Worm (Caenorhabditis elegans) whole organism, L1 larva: ENCODE data around the gene C18H2.5.
A peak's percentile ranks its signal among the peaks of the same experiment; 100 is the strongest.

Experiments
- C04F5.9 ChIP-seq: sonication (generic microtip); optimal IDR thresholded peaks from 2 replicates; lab custom pipeline; 2016; ENCODE audit warnings: missing genetic modification characterization, missing compliant biosample characterization
- C16A3.4 ChIP-seq: fragments of 150-350 bp; optimal IDR thresholded peaks from 2 replicates; lab custom pipeline; 2014; ENCODE audit warnings: missing biosample characterization, missing genetic modification characterization
- C34B4.2 ChIP-seq: sonication (generic microtip); optimal IDR thresholded peaks from 2 replicates; lab custom pipeline; 2017; ENCODE audit warnings: mild to moderate bottlenecking, missing genetic modification characterization, missing compliant biosample characterization
- Y116A8C.19 ChIP-seq: sonication (generic microtip); optimal IDR thresholded peaks from 2 replicates; lab custom pipeline; 2016; ENCODE audit warnings: missing compliant biosample characterization, missing genetic modification characterization, borderline replicate concordance
- aha-1 ChIP-seq: fragments of 150-350 bp; optimal IDR thresholded peaks from 2 replicates; lab custom pipeline; 2014; ENCODE audit warnings: missing biosample characterization, missing genetic modification characterization
- aly-2 ChIP-seq: fragments of 150-350 bp; optimal IDR thresholded peaks from 2 replicates; lab custom pipeline; 2014; ENCODE audit warnings: missing biosample characterization, missing genetic modification characterization
- ama-1 ChIP-seq: fragments of 150-350 bp; optimal IDR thresholded peaks from 2 replicates; lab custom pipeline; 2014
- blmp-1 ChIP-seq: fragments of 150-350 bp; optimal IDR thresholded peaks from 2 replicates; lab custom pipeline; 2014; ENCODE audit warnings: missing biosample characterization, missing genetic modification characterization
- ceh-63 ChIP-seq: fragments of 200-800 bp; sonication (Bioruptor generic); optimal IDR thresholded peaks from 2 replicates; lab custom pipeline; 2018; ENCODE audit warnings: mild to moderate bottlenecking, missing genetic modification characterization, missing compliant biosample characterization
- ceh-8 ChIP-seq: fragments of 200-800 bp; sonication (Bioruptor generic); optimal IDR thresholded peaks from 2 replicates; lab custom pipeline; 2018; ENCODE audit warnings: mild to moderate bottlenecking, missing genetic modification characterization, moderate library complexity, missing compliant biosample characterization
- ceh-82 ChIP-seq, 3 experiments: fragments of 150-350 bp in 1 of 3; sonication (generic microtip) in 2 of 3; optimal IDR thresholded peaks; 2 replicates each; lab custom pipeline; 2014 to 2017; ENCODE audit warnings: missing biosample characterization in 3 of 3, missing genetic modification characterization in 3 of 3
- ceh-88 ChIP-seq: fragments of 200-800 bp; sonication (Bioruptor generic); IDR thresholded peaks from 2 replicates; pipeline ENCODE4 v1.3.6; 2022; ENCODE audit warnings: missing genetic modification characterization, missing compliant biosample characterization
- ceh-90 ChIP-seq: sonication (generic microtip); optimal IDR thresholded peaks from 2 replicates; lab custom pipeline; 2016; ENCODE audit warnings: missing genetic modification characterization, missing compliant biosample characterization
- ces-1 ChIP-seq: fragments of 150-350 bp; optimal IDR thresholded peaks from 2 replicates; lab custom pipeline; 2014; ENCODE audit warnings: missing biosample characterization, missing genetic modification reagents, missing genetic modification characterization
- dpl-1 ChIP-seq, 3 experiments: fragments of 150-350 bp in 2 of 3; sonication (generic microtip) in 1 of 3; optimal IDR thresholded peaks; 2 replicates each; lab custom pipeline; 2014 to 2017; ENCODE audit warnings: missing biosample characterization in 3 of 3, missing genetic modification characterization in 3 of 3, missing genetic modification reagents in 3 of 3
- dsc-1 ChIP-seq: sonication (generic microtip); optimal IDR thresholded peaks from 2 replicates; lab custom pipeline; 2016; ENCODE audit warnings: mild to moderate bottlenecking, missing genetic modification characterization, missing compliant biosample characterization
- efl-1 ChIP-seq, 4 experiments: fragments of 150-350 bp; optimal IDR thresholded peaks in 3 of 4; peaks in 1 of 4; 1 replicate in 1 of 4; 2 replicates in 3 of 4; lab custom pipeline; 2014; ENCODE audit warnings: missing biosample characterization in 2 of 4, missing genetic modification characterization in 2 of 4, missing genetic modification reagents in 2 of 4
- efl-3 ChIP-seq: fragments of 200-800 bp; sonication (Bioruptor generic); optimal IDR thresholded peaks from 2 replicates; lab custom pipeline; 2018; ENCODE audit warnings: mild to moderate bottlenecking, missing genetic modification characterization, missing compliant biosample characterization
- elt-2 ChIP-seq: sonication (generic microtip); optimal IDR thresholded peaks from 2 replicates; lab custom pipeline; 2016; ENCODE audit warnings: missing genetic modification characterization, mild to moderate bottlenecking, inconsistent platforms, missing compliant biosample characterization, missing genetic modification reagents
- fkh-4 ChIP-seq: sonication (generic microtip); optimal IDR thresholded peaks from 2 replicates; lab custom pipeline; 2016; ENCODE audit warnings: missing compliant biosample characterization, missing genetic modification characterization, borderline replicate concordance
- fkh-8 ChIP-seq: sonication (generic microtip); optimal IDR thresholded peaks from 2 replicates; lab custom pipeline; 2016; ENCODE audit warnings: mild to moderate bottlenecking, missing genetic modification characterization, missing compliant biosample characterization
- hpl-2 ChIP-seq: fragments of 150-350 bp; optimal IDR thresholded peaks from 2 replicates; lab custom pipeline; 2014; ENCODE audit warnings: missing biosample characterization, missing genetic modification reagents, missing genetic modification characterization
- irx-1 ChIP-seq: sonication (generic microtip); optimal IDR thresholded peaks from 2 replicates; lab custom pipeline; 2016; ENCODE audit warnings: missing genetic modification characterization, missing compliant biosample characterization
- lin-13 ChIP-seq: fragments of 150-350 bp; optimal IDR thresholded peaks from 2 replicates; lab custom pipeline; 2014; ENCODE audit warnings: missing biosample characterization, missing genetic modification reagents, missing genetic modification characterization
- lin-14 ChIP-seq: fragments of 200-800 bp; sonication (Bioruptor generic); optimal IDR thresholded peaks from 2 replicates; lab custom pipeline; 2018; ENCODE audit warnings: mild to moderate bottlenecking, missing genetic modification characterization, moderate library complexity, missing compliant biosample characterization
- lin-15B ChIP-seq: fragments of 150-350 bp; sonication (generic microtip); optimal IDR thresholded peaks from 3 replicates; lab custom pipeline; 2014; ENCODE audit warnings: missing biosample characterization, missing genetic modification characterization
- lin-35 ChIP-seq, 2 experiments: fragments of 150-350 bp; optimal IDR thresholded peaks; 2 replicates each; lab custom pipeline; 2014; ENCODE audit warnings: missing biosample characterization in 2 of 2, missing genetic modification characterization in 2 of 2, missing genetic modification reagents in 2 of 2
- lin-39 ChIP-seq: fragments of 150-350 bp; optimal IDR thresholded peaks from 2 replicates; lab custom pipeline; 2014; ENCODE audit warnings: missing biosample characterization, missing genetic modification reagents, missing genetic modification characterization
- lsy-2 ChIP-seq, 2 experiments: fragments of 150-350 bp; optimal IDR thresholded peaks; 2 replicates each; lab custom pipeline; 2014; ENCODE audit warnings: missing biosample characterization in 2 of 2, missing genetic modification characterization in 2 of 2
- mdl-1 ChIP-seq, 2 experiments: fragments of 150-350 bp; optimal IDR thresholded peaks; 2 replicates each; lab custom pipeline; 2014 to 2017; ENCODE audit warnings: missing biosample characterization in 2 of 2, missing genetic modification characterization in 2 of 2, inconsistent platforms in 1 of 2
- nhr-11 ChIP-seq: fragments of 150-350 bp; optimal IDR thresholded peaks from 2 replicates; lab custom pipeline; 2014; ENCODE audit warnings: missing biosample characterization, missing genetic modification characterization
- nhr-19 ChIP-seq: fragments of 200-800 bp; sonication (Bioruptor generic); conservative IDR thresholded peaks from 2 replicates; pipeline ENCODE4 v1.3.6; 2022; ENCODE audit warnings: missing genetic modification characterization, missing compliant biosample characterization
- nhr-28 ChIP-seq: fragments of 150-350 bp; optimal IDR thresholded peaks from 2 replicates; lab custom pipeline; 2014; ENCODE audit warnings: missing biosample characterization, missing genetic modification characterization
- nhr-47 ChIP-seq: sonication (generic microtip); optimal IDR thresholded peaks from 2 replicates; lab custom pipeline; 2016; ENCODE audit warnings: mild to moderate bottlenecking, missing genetic modification characterization, moderate library complexity, missing compliant biosample characterization
- nhr-76 ChIP-seq: sonication (generic microtip); optimal IDR thresholded peaks from 2 replicates; lab custom pipeline; 2017; ENCODE audit warnings: missing biosample characterization, missing genetic modification characterization
- nhr-77 ChIP-seq: fragments of 150-350 bp; optimal IDR thresholded peaks from 2 replicates; lab custom pipeline; 2014; ENCODE audit warnings: missing biosample characterization, missing genetic modification characterization
- nhr-85 ChIP-seq: sonication (generic microtip); peaks from one replicate; lab custom pipeline; 2016; ENCODE audit warnings: missing genetic modification characterization, inconsistent platforms, missing compliant biosample characterization
- pqm-1 ChIP-seq: sonication (generic microtip); optimal IDR thresholded peaks from 3 replicates; lab custom pipeline; 2017; ENCODE audit warnings: missing biosample characterization, missing genetic modification characterization
- rnt-1 ChIP-seq: sonication (generic microtip); optimal IDR thresholded peaks from 2 replicates; lab custom pipeline; 2016; ENCODE audit warnings: mild to moderate bottlenecking, missing genetic modification characterization, moderate library complexity, missing compliant biosample characterization
- skn-1 ChIP-seq: fragments of 150-350 bp; optimal IDR thresholded peaks from 2 replicates; lab custom pipeline; 2014; ENCODE audit warnings: missing biosample characterization, missing genetic modification characterization
- snu-23 ChIP-seq: sonication (generic microtip); optimal IDR thresholded peaks from 2 replicates; lab custom pipeline; 2016; ENCODE audit warnings: missing genetic modification characterization, missing compliant biosample characterization
- sptf-1 ChIP-seq: fragments of 150-350 bp; optimal IDR thresholded peaks from 2 replicates; lab custom pipeline; 2014; ENCODE audit warnings: missing biosample characterization, missing genetic modification characterization
- swsn-7 ChIP-seq: sonication (generic microtip); optimal IDR thresholded peaks from 2 replicates; lab custom pipeline; 2016; ENCODE audit warnings: missing genetic modification characterization, missing compliant biosample characterization
- tbx-2 ChIP-seq: sonication (generic microtip); optimal IDR thresholded peaks from 2 replicates; lab custom pipeline; 2016; ENCODE audit warnings: missing genetic modification characterization, missing compliant biosample characterization
- unc-130 ChIP-seq: fragments of 150-350 bp; optimal IDR thresholded peaks from 2 replicates; lab custom pipeline; 2017; ENCODE audit warnings: missing biosample characterization, missing genetic modification characterization, inconsistent platforms
- unc-30 ChIP-seq: sonication (generic microtip); optimal IDR thresholded peaks from 2 replicates; lab custom pipeline; 2017; ENCODE audit warnings: missing biosample characterization, missing genetic modification characterization
- unc-86 ChIP-seq: sonication (generic microtip); optimal IDR thresholded peaks from 2 replicates; lab custom pipeline; 2016; ENCODE audit warnings: missing genetic modification characterization, missing compliant biosample characterization
- xbp-1 ChIP-seq: sonication (generic microtip); optimal IDR thresholded peaks from 2 replicates; lab custom pipeline; 2016; ENCODE audit warnings: missing genetic modification characterization, missing compliant biosample characterization
- zip-4 ChIP-seq: fragments of 200-800 bp; sonication (Bioruptor generic); optimal IDR thresholded peaks from 2 replicates; lab custom pipeline; 2018; ENCODE audit warnings: mild to moderate bottlenecking, missing genetic modification characterization, moderate library complexity, missing compliant biosample characterization
- ztf-11 ChIP-seq, 2 experiments: sonication (generic microtip); optimal IDR thresholded peaks; 2 replicates each; lab custom pipeline; 2016 to 2017; ENCODE audit warnings: missing genetic modification characterization in 2 of 2, missing biosample characterization in 1 of 2, missing compliant biosample characterization in 1 of 2

Gene C18H2.5

DNA sequence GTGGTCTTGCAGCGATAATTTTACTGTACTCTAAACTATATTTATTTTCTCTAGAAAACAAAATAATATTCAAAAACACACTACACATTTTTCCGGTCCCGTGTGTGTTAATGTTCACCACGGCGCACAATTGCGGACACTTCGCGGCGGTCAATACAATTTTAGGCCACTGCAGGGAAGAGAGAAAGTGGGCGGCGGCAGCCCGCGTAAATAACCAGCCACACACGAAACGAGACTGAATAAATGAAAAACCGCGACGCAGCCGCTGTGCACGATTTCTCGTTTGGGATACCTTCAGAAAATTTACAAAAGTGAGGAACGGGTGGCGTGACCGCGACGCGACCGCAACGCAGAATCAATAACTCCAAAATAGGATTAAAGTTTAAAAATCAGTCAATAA is 16.8 kb upstream of the C18H2.5 start (continued):
- TF ChIP-seq C16A3.4 (tag; lab: Kevin White, UChicago) (peak; percentile 43), C34B4.2 (tag; lab: Kevin White, UChicago) (no peak), ces-1 (GFP tag; lab: Kevin White, UChicago) (no peak), dpl-1 (GFP tag; optimal IDR thresholded peaks at IDR 0.05; lab: Kevin White, UChicago) (peak in 2 of 3 experiments; percentile 26 to 59), hpl-2 (GFP tag; lab: Kevin White, UChicago) (no peak)
- TF ChIP-seq, all 84 proteins: peak for 23

DNA sequence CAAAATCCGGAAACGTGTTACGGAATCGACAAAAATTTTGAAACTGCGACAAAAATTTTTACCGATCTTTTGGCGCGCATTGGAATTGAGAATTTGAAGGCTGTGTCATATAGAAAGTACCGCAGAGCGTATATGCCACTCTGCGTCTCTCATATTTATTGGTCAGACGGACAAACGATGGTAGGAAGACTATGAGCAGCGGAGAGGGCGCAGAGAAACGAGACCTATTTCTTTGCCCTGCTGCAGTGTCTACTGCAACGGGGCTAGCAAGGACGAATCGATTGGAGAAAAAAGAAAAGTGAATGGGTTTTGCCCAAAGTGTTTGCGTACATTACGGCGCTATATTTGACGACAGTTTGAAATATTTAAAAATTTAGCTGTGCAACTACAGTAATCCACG is 15.9 kb upstream of the C18H2.5 start:
- TF ChIP-seq lsy-2 (tag; optimal IDR thresholded peaks at IDR 0.05; lab: Kevin White, UChicago), result peak; percentile 82 to 86
- no peak for TF ChIP-seq ceh-63 (GFP tag; lab: Kevin White, UChicago)
- peak; percentile 80 for TF ChIP-seq hpl-2 (GFP tag; lab: Kevin White, UChicago)
- no peak for TF ChIP-seq nhr-28 (tag; lab: Kevin White, UChicago)
- peak; percentile 66 to 75 (median 70) for TF ChIP-seq ceh-82 (tag; optimal IDR thresholded peaks at IDR 0.05; lab: Kevin White, UChicago)
- no peak for TF ChIP-seq nhr-11
- peak; percentile 82 for TF ChIP-seq rnt-1 (tag; lab: Kevin White, UChicago)
- TF ChIP-seq lin-15B (tag; lab: Kevin White, UChicago), result peak; percentile 75
- peak; percentile 1 for TF ChIP-seq skn-1 (tag; lab: Kevin White, UChicago)
- TF ChIP-seq tbx-2 (tag; lab: Kevin White, UChicago), result peak; percentile 67
- no peak for TF ChIP-seq aha-1 (tag; lab: Kevin White, UChicago)
- TF ChIP-seq ceh-8 (GFP tag; lab: Kevin White, UChicago), result no peak
- peak; percentile 79 for TF ChIP-seq nhr-85 (tag; lab: Kevin White, UChicago)
- peak; percentile 83 for TF ChIP-seq snu-23 (GFP tag; lab: Kevin White, UChicago)
- TF ChIP-seq dpl-1 (GFP tag; optimal IDR thresholded peaks at IDR 0.05; lab: Kevin White, UChicago), result peak; percentile 74 to 76 (median 75)
- TF ChIP-seq nhr-77 (tag; lab: Kevin White, UChicago), result peak; percentile 65
- TF ChIP-seq elt-2, result no peak
- peak; percentile 71 for TF ChIP-seq xbp-1 (tag; lab: Kevin White, UChicago)
- peak; percentile 56 for TF ChIP-seq unc-86 (tag; lab: Kevin White, UChicago)
- TF ChIP-seq lin-35 (GFP tag; optimal IDR thresholded peaks at IDR 0.05; lab: Kevin White, UChicago), result peak; percentile 73 to 91
- peak; percentile 89 for TF ChIP-seq lin-14
- TF ChIP-seq aly-2 (tag; lab: Kevin White, UChicago), result peak; percentile 54
- no peak for TF ChIP-seq C04F5.9 (tag; lab: Kevin White, UChicago)
- peak; percentile 6 for TF ChIP-seq irx-1
- no peak for TF ChIP-seq zip-4 (GFP tag; lab: Kevin White, UChicago)
- no peak for TF ChIP-seq efl-3
- peak; percentile 88 for TF ChIP-seq blmp-1 (tag; lab: Kevin White, UChicago)
- TF ChIP-seq fkh-8 (tag; lab: Kevin White, UChicago), result peak; percentile 77
- TF ChIP-seq mdl-1 (tag; optimal IDR thresholded peaks at IDR 0.05; lab: Kevin White, UChicago), result peak in 1 of 2 experiments; percentile 65
- no peak for TF ChIP-seq fkh-4 (tag; lab: Kevin White, UChicago)
- peak; percentile 67 for TF ChIP-seq nhr-19 (GFP tag; lab: Robert Waterston, UW)
- TF ChIP-seq ztf-11 (tag; optimal IDR thresholded peaks at IDR 0.05; lab: Kevin White, UChicago), result peak in 1 of 2 experiments; percentile 43
- TF ChIP-seq ama-1 (lab: Kevin White, UChicago), result no peak
- no peak for TF ChIP-seq ces-1 (GFP tag; lab: Kevin White, UChicago)
- no peak for TF ChIP-seq sptf-1
- peak; percentile 69 for TF ChIP-seq dsc-1 (tag; lab: Kevin White, UChicago)
- no peak for TF ChIP-seq C34B4.2 (tag; lab: Kevin White, UChicago)
- TF ChIP-seq ceh-90, result no peak
- peak; percentile 52; the same call in 1 of the 2 replicates for TF ChIP-seq ceh-88 (GFP tag; lab: Robert Waterston, UW)
- TF ChIP-seq unc-130 (tag; lab: Kevin White, UChicago), result peak; percentile 49
- no peak for TF ChIP-seq Y116A8C.19
- no peak for TF ChIP-seq lin-39 (tag; lab: Kevin White, UChicago)
- TF ChIP-seq swsn-7 (tag; lab: Kevin White, UChicago), result peak; percentile 83
- TF ChIP-seq lin-13, result peak; percentile 100
- TF ChIP-seq unc-30 (tag; lab: Kevin White, UChicago), result no peak
- TF ChIP-seq nhr-76 (tag; lab: Kevin White, UChicago), result no peak
- TF ChIP-seq efl-1 (optimal IDR thresholded peaks at IDR 0.05; lab: Kevin White, UChicago), result peak; percentile 82 to 95
- peak; percentile 64 to 97 for TF ChIP-seq efl-1 (GFP tag; optimal IDR thresholded peaks at IDR 0.05 in 1 of 2; lab: Kevin White, UChicago)
- TF ChIP-seq pqm-1, result no peak
- peak; percentile 77 for TF ChIP-seq nhr-47 (tag; lab: Kevin White, UChicago)
